Fruit fly (Drosophila melanogaster) Kc167 (cell line): ENCODE data around the gene CG7606.

Experiments used
- h ChIP-seq: fragments of >200 bp; optimal IDR thresholded peaks from 3 replicates; lab custom pipeline; 2018; ENCODE audit warnings: missing external identifiers
- insv ChIP-seq: fragments of >200 bp; optimal IDR thresholded peaks from 3 replicates; lab custom pipeline; 2018; ENCODE audit warnings: missing external identifiers
- psq ChIP-seq: fragments of >200 bp; optimal IDR thresholded peaks from 2 replicates; lab custom pipeline; 2017; ENCODE audit warnings: missing external identifiers
- ttk ChIP-seq: sonication (Bioruptor generic); optimal IDR thresholded peaks from 2 replicates; lab custom pipeline; 2017; ENCODE audit warnings: missing external identifiers

- TF ChIP-seq h (no peak), psq (lab: Kevin White, UChicago) (no peak), insv (lab: Kevin White, UChicago) (no peak), ttk (no peak)
These were observed 18.7 kb downstream of the CG7606 start for dm6 chr3R:17615076-17615475.
